Fruit fly (Drosophila melanogaster) Kc167 (cell line): Measurements from ENCODE around the gene PVRAP.

Experiments
- Myc ChIP-seq: fragments of >200 bp; optimal IDR thresholded peaks from 2 replicates; lab custom pipeline; 2017; ENCODE audit warnings: missing external identifiers
- Sin3A ChIP-seq: fragments of >200 bp; optimal IDR thresholded peaks from 2 replicates; lab custom pipeline; 2018; ENCODE audit warnings: missing external identifiers
- h ChIP-seq: fragments of >200 bp; optimal IDR thresholded peaks from 3 replicates; lab custom pipeline; 2018; ENCODE audit warnings: missing external identifiers
- insv ChIP-seq: fragments of >200 bp; optimal IDR thresholded peaks from 3 replicates; lab custom pipeline; 2018; ENCODE audit warnings: missing external identifiers
- psq ChIP-seq: fragments of >200 bp; optimal IDR thresholded peaks from 2 replicates; lab custom pipeline; 2017; ENCODE audit warnings: missing external identifiers
- ttk ChIP-seq: sonication (Bioruptor generic); optimal IDR thresholded peaks from 2 replicates; lab custom pipeline; 2017; ENCODE audit warnings: missing external identifiers

DNA sequence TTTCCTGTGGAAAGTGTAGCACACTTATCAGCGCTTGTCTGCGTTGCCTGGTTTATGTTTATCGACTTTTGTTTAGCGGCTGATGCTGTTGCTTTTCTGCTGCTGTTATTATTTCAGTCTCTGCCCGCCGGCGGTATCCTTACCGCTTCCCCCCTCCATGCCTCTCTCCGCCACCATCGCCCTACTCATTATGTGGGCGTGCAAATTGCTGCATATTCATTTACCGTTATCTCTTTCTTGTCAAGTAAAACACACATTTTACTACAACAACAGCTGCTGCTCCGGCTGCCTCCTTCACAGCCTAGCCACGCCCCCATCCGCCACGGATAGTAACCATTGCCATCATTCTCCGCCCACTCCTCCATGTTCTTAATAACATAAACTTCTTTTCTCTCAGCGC is 2.9 kb downstream of the PVRAP start:
- TF ChIP-seq Sin3A (no peak), h (lab: Kevin White, UChicago) (no peak), psq (no peak), Myc (no peak), ttk (lab: Kevin White, UChicago) (no peak), insv (no peak)
